Fruit fly (Drosophila melanogaster) whole organism, embryonic: ENCODE data around the gene Rab9D.

ENCODE experiments used
- CG15073 ChIP-seq: fragments of 200-800 bp; sonication (Bioruptor generic); optimal IDR thresholded peaks from 2 replicates; lab custom pipeline; 2016; ENCODE audit warnings: missing biosample characterization, missing genetic modification characterization
- E2f1 ChIP-seq: fragments of 200-800 bp; sonication (Bioruptor generic); IDR thresholded peaks from 2 replicates; pipeline ENCODE4 v1.3.6; 2022; ENCODE audit warnings: missing biosample characterization, missing genetic modification characterization
- Opbp ChIP-seq: fragments of 200-800 bp; sonication (Bioruptor generic); IDR thresholded peaks from 3 replicates; pipeline ENCODE4 v1.3.6; 2022; ENCODE audit warnings: missing biosample characterization, missing genetic modification characterization; ENCODE audit not compliant: partially characterized antibody
- Poxn ChIP-seq: fragments of 200-800 bp; sonication (Bioruptor generic); IDR thresholded peaks from 2 replicates; pipeline ENCODE4 v1.3.6; 2022; ENCODE audit warnings: missing biosample characterization, missing genetic modification characterization
- Rfx ChIP-seq: fragments of 200-800 bp; sonication (Bioruptor generic); IDR thresholded peaks from 2 replicates; pipeline ENCODE4 v1.3.6; 2022; ENCODE audit warnings: missing biosample characterization, missing genetic modification characterization
- Sry-δ ChIP-seq: fragments of 200-800 bp; sonication (Bioruptor generic); optimal IDR thresholded peaks from 2 replicates; lab custom pipeline; 2016; ENCODE audit warnings: missing biosample characterization, missing genetic modification characterization
- br ChIP-seq: fragments of >200 bp; optimal IDR thresholded peaks from 2 replicates; lab custom pipeline; 2017
- btn ChIP-seq: fragments of 200-800 bp; sonication (Bioruptor generic); optimal IDR thresholded peaks from 2 replicates; lab custom pipeline; 2016; ENCODE audit warnings: missing biosample characterization, missing genetic modification characterization

DNA sequence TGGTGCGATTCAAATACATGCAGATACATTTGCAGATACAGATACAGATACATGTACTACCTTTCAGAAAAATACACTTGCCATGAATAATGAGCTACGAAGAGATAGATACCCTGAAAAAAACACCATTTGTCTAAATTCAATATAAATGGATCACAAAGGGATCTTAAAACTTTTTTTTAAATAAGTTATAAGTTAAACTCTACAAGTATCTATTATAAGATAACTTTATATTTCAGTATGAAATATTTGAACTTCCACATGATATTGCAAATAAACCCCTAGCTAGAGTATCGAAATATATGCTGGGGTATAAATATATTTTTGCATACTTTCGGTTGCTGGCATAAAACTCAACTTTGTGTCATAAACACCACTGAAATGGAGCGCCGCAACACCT is 27.5 kb upstream of the Rab9D start:
- TF ChIP-seq Rfx (GFP tag; lab: Robert Waterston, UW) = peak; percentile 60
- TF ChIP-seq br = no peak
- no peak for TF ChIP-seq btn (GFP tag; lab: Kevin White, UChicago)
- no peak for TF ChIP-seq Sry-δ
- TF ChIP-seq Poxn (GFP tag; lab: Robert Waterston, UW) = no peak
- TF ChIP-seq Opbp = no peak
- TF ChIP-seq E2f1 (GFP tag; lab: Robert Waterston, UW) = peak; percentile 51
- no peak for TF ChIP-seq CG15073
